Worm (Caenorhabditis elegans) whole organism, young adult: ENCODE data around the gene gcy-31.
A peak's percentile ranks its signal among the peaks of the same experiment; 100 is the strongest.

Source experiments
- B0019.2 ChIP-seq: fragments of 200-800 bp; sonication (Bioruptor generic); conservative IDR thresholded peaks from 2 replicates; pipeline ENCODE4 v1.3.6; 2022; ENCODE audit warnings: missing genetic modification reagents, missing genetic modification characterization, missing compliant biosample characterization
- B0035.1 ChIP-seq: sonication (generic microtip); optimal IDR thresholded peaks from 2 replicates; lab custom pipeline; 2016; ENCODE audit warnings: missing genetic modification characterization, mild to moderate bottlenecking, missing compliant biosample characterization, missing genotype, missing genetic modification reagents
- B0336.3 ChIP-seq: fragments of 200-800 bp; sonication (Bioruptor generic); IDR thresholded peaks from 2 replicates; pipeline ENCODE4 v1.3.6; 2022; ENCODE audit warnings: missing genetic modification characterization, missing compliant biosample characterization
- D2030.7 ChIP-seq: fragments of 200-800 bp; sonication (Bioruptor generic); IDR thresholded peaks from 2 replicates; pipeline ENCODE4 v1.3.6; 2022; ENCODE audit warnings: missing genetic modification reagents, missing genetic modification characterization, missing compliant biosample characterization
- F10E7.11 ChIP-seq: sonication (generic microtip); optimal IDR thresholded peaks from 2 replicates; lab custom pipeline; 2017; ENCODE audit warnings: mild to moderate bottlenecking, missing genetic modification characterization, moderate library complexity, missing compliant biosample characterization
- F22D6.2 ChIP-seq: sonication (generic microtip); optimal IDR thresholded peaks from 2 replicates; lab custom pipeline; 2016; ENCODE audit warnings: mild to moderate bottlenecking, missing genetic modification characterization, missing compliant biosample characterization
- F37B4.10 ChIP-seq: fragments of 200-800 bp; sonication (Bioruptor generic); IDR thresholded peaks from 2 replicates; pipeline ENCODE4 v1.3.6; 2022; ENCODE audit warnings: missing genetic modification characterization, missing compliant biosample characterization
- F39B2.1 ChIP-seq: fragments of 200-800 bp; sonication (Bioruptor generic); IDR thresholded peaks from 2 replicates; pipeline ENCODE4 v1.3.6; 2022; ENCODE audit warnings: missing genetic modification reagents, missing genetic modification characterization, missing compliant biosample characterization
- F52B5.7 ChIP-seq: sonication (generic microtip); optimal IDR thresholded peaks from 2 replicates; lab custom pipeline; 2016; ENCODE audit warnings: mild to moderate bottlenecking, missing genetic modification characterization, missing compliant biosample characterization
- K12H6.12 ChIP-seq: fragments of 200-800 bp; sonication (Bioruptor generic); optimal IDR thresholded peaks from 2 replicates; lab custom pipeline; 2018; ENCODE audit warnings: mild to moderate bottlenecking, missing genetic modification characterization, missing compliant biosample characterization
- T07F8.4 ChIP-seq: sonication (generic microtip); optimal IDR thresholded peaks from 2 replicates; lab custom pipeline; 2016; ENCODE audit warnings: mild to moderate bottlenecking, missing genetic modification characterization, moderate library complexity, missing compliant biosample characterization
- T26A5.8 ChIP-seq: sonication (generic microtip); optimal IDR thresholded peaks from 2 replicates; lab custom pipeline; 2016; ENCODE audit warnings: missing genetic modification characterization, missing compliant biosample characterization
- Y53F4B.3 ChIP-seq: fragments of 200-800 bp; sonication (Bioruptor generic); IDR thresholded peaks from 2 replicates; pipeline ENCODE4 v1.3.6; 2022; ENCODE audit warnings: missing genetic modification reagents, missing genetic modification characterization, missing compliant biosample characterization
- Y56A3A.18 ChIP-seq: fragments of 200-800 bp; sonication (Bioruptor generic); IDR thresholded peaks from 2 replicates; pipeline ENCODE4 v1.3.6; 2022; ENCODE audit warnings: missing genetic modification reagents, missing genetic modification characterization, missing compliant biosample characterization
- ZK185.1 ChIP-seq: sonication (generic microtip); optimal IDR thresholded peaks from 2 replicates; lab custom pipeline; 2016; ENCODE audit warnings: mild to moderate bottlenecking, missing genetic modification characterization, missing compliant biosample characterization; ENCODE audit not compliant: poor library complexity, severe bottlenecking
- atf-7 ChIP-seq: sonication (generic microtip); optimal IDR thresholded peaks from 2 replicates; lab custom pipeline; 2017; ENCODE audit warnings: mild to moderate bottlenecking, missing genetic modification characterization, missing compliant biosample characterization
- athp-1 ChIP-seq: sonication (generic microtip); optimal IDR thresholded peaks from 2 replicates; lab custom pipeline; 2017; ENCODE audit warnings: mild to moderate bottlenecking, missing genetic modification characterization, missing compliant biosample characterization
- attf-3 ChIP-seq: fragments of 200-800 bp; sonication (Bioruptor generic); conservative IDR thresholded peaks from 2 replicates; pipeline ENCODE4 v1.3.6; 2022; ENCODE audit warnings: missing genetic modification reagents, missing genetic modification characterization, missing compliant biosample characterization
- bed-1 ChIP-seq: fragments of 200-800 bp; sonication (Bioruptor generic); IDR thresholded peaks from 2 replicates; pipeline ENCODE4 v1.3.6; 2022; ENCODE audit warnings: missing genetic modification reagents, missing genetic modification characterization, missing compliant biosample characterization
- cebp-1 ChIP-seq, 2 experiments: fragments of 200-800 bp in 1 of 2; sonication (Bioruptor generic) in 1 of 2; sonication (generic microtip) in 1 of 2; IDR thresholded peaks in 1 of 2; optimal IDR thresholded peaks in 1 of 2; 2 replicates each; pipeline versions ENCODE4 v1.3.6 to Lab custom; 2017 to 2022; ENCODE audit warnings: missing compliant biosample characterization in 2 of 2, missing genetic modification characterization in 2 of 2, mild to moderate bottlenecking in 1 of 2, missing genetic modification reagents in 1 of 2, moderate library complexity in 1 of 2
- ceh-100 ChIP-seq: fragments of 200-800 bp; sonication (Bioruptor generic); IDR thresholded peaks from 2 replicates; pipeline ENCODE4 v1.3.6; 2022; ENCODE audit warnings: missing genetic modification reagents, missing genetic modification characterization, missing compliant biosample characterization
- ceh-79 ChIP-seq: sonication (generic microtip); optimal IDR thresholded peaks from 2 replicates; lab custom pipeline; 2017; ENCODE audit warnings: mild to moderate bottlenecking, missing genetic modification characterization, missing compliant biosample characterization
- egl-44 ChIP-seq: fragments of 200-800 bp; sonication (Bioruptor generic); IDR thresholded peaks from 2 replicates; pipeline ENCODE4 v1.3.6; 2022; ENCODE audit warnings: missing genetic modification reagents, missing genetic modification characterization, missing compliant biosample characterization
- hrde-1 ChIP-seq: sonication (generic microtip); optimal IDR thresholded peaks from 2 replicates; lab custom pipeline; 2016; ENCODE audit warnings: missing genetic modification characterization, mild to moderate bottlenecking, missing compliant biosample characterization, moderate library complexity, missing genotype, missing genetic modification reagents, borderline replicate concordance
- lag-1 ChIP-seq: fragments of 200-800 bp; sonication (Bioruptor generic); IDR thresholded peaks from 2 replicates; pipeline ENCODE4 v1.3.6; 2022; ENCODE audit warnings: missing genetic modification reagents, missing genetic modification characterization, missing compliant biosample characterization
- lin-26 ChIP-seq: fragments of 200-800 bp; sonication (Bioruptor generic); IDR thresholded peaks from 2 replicates; pipeline ENCODE4 v1.3.6; 2022; ENCODE audit warnings: missing genetic modification reagents, missing genetic modification characterization, missing compliant biosample characterization
- lin-54 ChIP-seq: fragments of 200-800 bp; sonication (Bioruptor generic); optimal IDR thresholded peaks from 2 replicates; lab custom pipeline; 2018; ENCODE audit warnings: mild to moderate bottlenecking, missing genetic modification characterization, missing compliant biosample characterization
- madf-6 ChIP-seq: fragments of 200-800 bp; sonication (Bioruptor generic); IDR thresholded peaks from 2 replicates; pipeline ENCODE4 v1.3.6; 2022; ENCODE audit warnings: missing genetic modification reagents, missing genetic modification characterization, missing compliant biosample characterization
- mcd-1 ChIP-seq: fragments of 200-800 bp; sonication (Bioruptor generic); IDR thresholded peaks from 2 replicates; pipeline ENCODE4 v1.3.6; 2022; ENCODE audit warnings: missing genetic modification reagents, missing genetic modification characterization, missing compliant biosample characterization
- mel-28 ChIP-seq: sonication (generic microtip); optimal IDR thresholded peaks from 2 replicates; lab custom pipeline; 2016; ENCODE audit warnings: borderline replicate concordance, mild to moderate bottlenecking, missing genetic modification characterization, missing compliant biosample characterization
- nfya-2 ChIP-seq: fragments of 200-800 bp; sonication (Bioruptor generic); IDR thresholded peaks from 2 replicates; pipeline ENCODE4 v1.3.6; 2022; ENCODE audit warnings: missing genetic modification reagents, missing genetic modification characterization, missing compliant biosample characterization
- nhr-27 ChIP-seq: fragments of 200-800 bp; sonication (Bioruptor generic); optimal IDR thresholded peaks from 2 replicates; lab custom pipeline; 2018; ENCODE audit warnings: mild to moderate bottlenecking, missing genetic modification characterization, moderate library complexity, missing compliant biosample characterization
- nhr-90 ChIP-seq: sonication (generic microtip); optimal IDR thresholded peaks from 2 replicates; lab custom pipeline; 2016; ENCODE audit warnings: missing genotype, mild to moderate bottlenecking, missing genetic modification characterization, missing compliant biosample characterization
- snpc-1.1 ChIP-seq: sonication (generic microtip); optimal IDR thresholded peaks from 2 replicates; lab custom pipeline; 2017; ENCODE audit warnings: missing genetic modification characterization, mild to moderate bottlenecking, missing compliant biosample characterization, antibody characterized with exemption, moderate library complexity, missing genotype, missing genetic modification reagents; ENCODE audit not compliant: insufficient read depth
- snpc-4 ChIP-seq, 5 experiments: fragments of 150-350 bp in 1 of 5; sonication (generic microtip) in 4 of 5; optimal IDR thresholded peaks; 2 replicates each; lab custom pipeline; 2014 to 2018; ENCODE audit warnings: missing genetic modification characterization in 5 of 5, missing biosample characterization in 3 of 5, antibody characterized with exemption in 2 of 5, mild to moderate bottlenecking in 2 of 5, missing compliant biosample characterization in 2 of 5, missing genotype in 2 of 5, moderate library complexity in 2 of 5, missing genetic modification reagents in 1 of 5
- unc-62 ChIP-seq: fragments of 150-350 bp; optimal IDR thresholded peaks from 2 replicates; lab custom pipeline; 2014; ENCODE audit warnings: missing biosample characterization, missing genetic modification reagents, missing genetic modification characterization
- ztf-26 ChIP-seq: sonication (generic microtip); optimal IDR thresholded peaks from 2 replicates; lab custom pipeline; 2017; ENCODE audit warnings: missing genetic modification characterization, missing compliant biosample characterization

gcy-31 gene

DNA sequence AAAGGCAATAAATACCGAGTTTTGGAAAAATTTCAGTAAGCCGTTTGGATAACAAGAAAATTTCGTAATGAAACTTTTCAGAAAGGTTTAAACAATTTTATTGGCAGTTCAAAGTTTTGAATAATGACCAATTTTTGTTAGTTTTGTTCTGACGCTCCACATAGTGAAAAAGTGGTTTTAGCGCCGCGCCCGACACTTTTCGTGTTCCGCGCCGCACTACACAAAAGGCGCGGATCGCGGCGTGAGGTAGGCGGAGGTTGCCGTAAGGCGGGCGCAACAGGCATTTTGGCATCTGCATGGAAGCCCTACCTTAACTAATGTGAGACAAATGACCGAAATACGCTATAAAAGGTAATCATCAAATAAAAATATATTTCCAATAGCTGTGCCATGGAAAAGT lies 34.4 kb upstream of the gcy-31 start:
- TF ChIP-seq snpc-4 (GFP tag; optimal IDR thresholded peaks at IDR 0.05; lab: Kevin White, UChicago) (no peak), snpc-4 (tag; optimal IDR thresholded peaks at IDR 0.05; lab: Kevin White, UChicago) (peak in 2 of 4 experiments; percentile 52 to 76), snpc-1.1 (tag; lab: Kevin White, UChicago) (peak; percentile 42), B0019.2 (GFP tag; lab: Robert Waterston, UW) (no peak)

- no peak for TF ChIP-seq F52B5.7 (tag; lab: Kevin White, UChicago)
- TF ChIP-seq madf-6 (GFP tag; lab: Robert Waterston, UW) = no peak
- no peak for TF ChIP-seq F22D6.2 (tag; lab: Kevin White, UChicago)
- no peak for TF ChIP-seq Y53F4B.3 (GFP tag; lab: Robert Waterston, UW)
- no peak for TF ChIP-seq nhr-90 (tag; lab: Kevin White, UChicago)
These were observed 32.5 kb upstream of the gcy-31 start, which contains the start of gene fox-1 for ce11 chrX:2459793-2460192. TSS of gene fox-1 (minus strand) at chrX:2459893.

- TF ChIP-seq nhr-27 (tag; lab: Kevin White, UChicago) = no peak
- TF ChIP-seq attf-3 = no peak
- TF ChIP-seq snpc-1.1 (tag; lab: Kevin White, UChicago) = no peak
- TF ChIP-seq F22D6.2 (tag; lab: Kevin White, UChicago) = no peak
- TF ChIP-seq Y56A3A.18 (GFP tag; lab: Robert Waterston, UW) = no peak
- TF ChIP-seq lin-26 = no peak
- TF ChIP-seq ZK185.1 = no peak
- no peak for TF ChIP-seq egl-44 (GFP tag; lab: Robert Waterston, UW)
- TF ChIP-seq B0336.3 (GFP tag; lab: Robert Waterston, UW) = no peak
- TF ChIP-seq ceh-100 (GFP tag; lab: Robert Waterston, UW) = no peak
- no peak for TF ChIP-seq bed-1 (GFP tag; lab: Robert Waterston, UW)
- no peak for TF ChIP-seq T26A5.8
- TF ChIP-seq lin-54 (GFP tag; lab: Kevin White, UChicago) = no peak
- no peak for TF ChIP-seq unc-62 (GFP tag; lab: Kevin White, UChicago)
- no peak for TF ChIP-seq cebp-1 (GFP tag; IDR thresholded peaks at IDR 0.05; lab: Robert Waterston, UW)
- no peak for TF ChIP-seq cebp-1 (tag; optimal IDR thresholded peaks at IDR 0.05; lab: Kevin White, UChicago)
These were observed 30.2 kb upstream of the gcy-31 start for ce11 chrX:2457461-2457860.

DNA sequence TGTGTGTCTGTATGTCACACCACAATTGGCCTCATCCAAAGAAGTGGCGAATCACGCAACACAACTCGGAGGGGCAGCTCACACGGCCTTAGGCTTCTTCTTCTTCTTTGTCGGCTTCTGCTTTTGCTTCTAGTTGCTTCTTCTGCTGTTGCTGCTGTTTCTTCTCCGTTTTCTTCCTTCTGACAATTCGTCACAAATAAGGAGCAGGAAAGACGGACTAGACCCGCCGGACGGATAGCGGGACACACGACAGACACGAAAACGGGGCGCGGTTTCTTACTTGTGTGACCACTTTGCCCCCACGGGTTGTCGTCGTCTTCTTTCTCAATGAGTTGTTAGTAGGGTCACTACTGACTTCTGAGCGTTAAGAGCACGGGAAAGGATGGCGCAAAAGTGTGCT lies 28.8 kb upstream of the gcy-31 start:
- no peak for TF ChIP-seq lag-1 (GFP tag; lab: Robert Waterston, UW)
- TF ChIP-seq atf-7 (tag; lab: Kevin White, UChicago) = no peak
- TF ChIP-seq K12H6.12 (tag; lab: Kevin White, UChicago) = peak; percentile 0
- TF ChIP-seq mel-28 (tag; lab: Kevin White, UChicago) = no peak

DNA sequence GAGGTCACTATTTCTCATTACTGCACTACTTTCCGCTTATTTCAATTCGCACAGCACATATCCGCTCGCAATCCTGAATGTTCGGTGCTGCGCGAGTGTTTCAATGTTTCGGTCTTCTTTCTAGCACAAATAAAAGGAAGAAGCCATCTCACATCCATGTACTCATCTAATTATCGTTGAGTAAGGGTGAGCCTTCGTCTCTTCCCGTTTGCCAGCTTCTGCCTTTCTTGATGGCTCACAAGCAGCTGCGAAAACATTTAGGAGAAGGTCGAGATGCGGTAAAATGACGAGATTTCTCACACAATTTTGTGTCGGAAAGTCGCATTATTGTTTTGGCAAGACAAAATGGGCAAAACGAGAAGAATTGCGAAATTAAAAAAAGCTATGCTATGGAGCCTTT lies 27.6 kb upstream of the gcy-31 start:
- TF ChIP-seq cebp-1 (GFP tag; IDR thresholded peaks at IDR 0.05; lab: Robert Waterston, UW) (no peak), cebp-1 (tag; optimal IDR thresholded peaks at IDR 0.05; lab: Kevin White, UChicago) (peak; percentile 10), D2030.7 (no peak)

DNA sequence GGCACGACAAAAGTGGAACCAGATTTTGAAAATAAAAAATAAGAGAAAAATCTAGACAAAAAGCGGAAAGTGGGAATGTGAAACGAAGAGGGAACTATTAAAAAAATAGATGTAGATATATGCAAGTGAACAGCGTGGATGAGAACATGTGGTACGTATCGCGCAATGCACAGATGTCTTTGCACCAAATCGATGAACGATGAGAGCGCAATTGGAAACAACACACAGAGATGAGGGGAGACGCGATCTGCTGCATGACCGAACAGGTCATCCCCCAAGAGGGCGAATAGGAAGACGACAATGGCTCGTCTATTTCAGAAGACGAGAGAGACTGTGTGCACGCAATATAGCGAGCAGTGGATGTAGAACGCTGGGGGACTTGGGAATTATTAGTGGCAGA lies 25.4 kb upstream of the gcy-31 start:
- TF ChIP-seq mcd-1 (no peak), nfya-2 (GFP tag; lab: Robert Waterston, UW) (no peak), B0035.1 (tag; lab: Kevin White, UChicago) (no peak), T07F8.4 (no peak), K12H6.12 (tag; lab: Kevin White, UChicago) (no peak), ztf-26 (tag; lab: Kevin White, UChicago) (no peak), ceh-79 (tag; lab: Kevin White, UChicago) (no peak), F10E7.11 (no peak), F39B2.1 (GFP tag; lab: Robert Waterston, UW) (no peak), ceh-100 (GFP tag; lab: Robert Waterston, UW) (no peak), F37B4.10 (GFP tag; lab: Robert Waterston, UW) (no peak), hrde-1 (tag; lab: Kevin White, UChicago) (no peak), lin-26 (no peak), athp-1 (tag; lab: Kevin White, UChicago) (no peak)
